Fruit fly (Drosophila melanogaster) whole organism, prepupa: ENCODE measurements around the gene Pli.

Source experiments
- Blimp-1 ChIP-seq: fragments of 200-800 bp; sonication (Bioruptor generic); optimal IDR thresholded peaks from 3 replicates; lab custom pipeline; 2017; ENCODE audit warnings: missing biosample characterization, missing genetic modification characterization, mild to moderate bottlenecking, moderate library complexity, missing genetic modification reagents
- CG10631 ChIP-seq: fragments of 200-800 bp; sonication (Bioruptor generic); optimal IDR thresholded peaks from 2 replicates; lab custom pipeline; 2016; ENCODE audit warnings: missing biosample characterization, missing genetic modification characterization
- CG11294 ChIP-seq: fragments of 200-800 bp; sonication (Bioruptor generic); IDR thresholded peaks from 2 replicates; pipeline ENCODE4 v1.3.6; 2022; ENCODE audit warnings: missing biosample characterization, missing genetic modification characterization
- CG11762 ChIP-seq: fragments of 200-800 bp; sonication (Bioruptor generic); optimal IDR thresholded peaks from 3 replicates; lab custom pipeline; 2016; ENCODE audit warnings: missing biosample characterization, missing genetic modification characterization; ENCODE audit not compliant: insufficient read depth
- CG11902 ChIP-seq: fragments of 200-800 bp; sonication (Bioruptor generic); optimal IDR thresholded peaks from 3 replicates; lab custom pipeline; 2016; ENCODE audit warnings: missing biosample characterization, missing genetic modification characterization
- CG16779 ChIP-seq: fragments of 200-800 bp; sonication (Bioruptor generic); optimal IDR thresholded peaks from 3 replicates; lab custom pipeline; 2017; ENCODE audit warnings: missing biosample characterization, mild to moderate bottlenecking, missing genetic modification characterization
- CG3032 ChIP-seq: fragments of 200-800 bp; optimal IDR thresholded peaks from 2 replicates; lab custom pipeline; 2019; ENCODE audit warnings: missing biosample characterization, mild to moderate bottlenecking, missing genetic modification characterization, moderate library complexity
- CG32006 ChIP-seq: fragments of 200-800 bp; sonication (Bioruptor generic); optimal IDR thresholded peaks from 3 replicates; lab custom pipeline; 2017; ENCODE audit warnings: missing biosample characterization, mild to moderate bottlenecking, missing genetic modification characterization
- CG34406 ChIP-seq: fragments of 200-800 bp; sonication (Bioruptor generic); optimal IDR thresholded peaks from 3 replicates; lab custom pipeline; 2016; ENCODE audit warnings: missing biosample characterization, missing genetic modification characterization
- CG3919 ChIP-seq: fragments of 200-800 bp; sonication (Bioruptor generic); optimal IDR thresholded peaks from 3 replicates; lab custom pipeline; 2016; ENCODE audit warnings: missing biosample characterization, missing genetic modification characterization
- CG6163 ChIP-seq: fragments of 200-800 bp; sonication (Bioruptor generic); IDR thresholded peaks from 3 replicates; pipeline ENCODE4 v1.3.6; 2022; ENCODE audit warnings: missing biosample characterization, missing genetic modification characterization
- CG6276 ChIP-seq: fragments of 200-800 bp; sonication (Bioruptor generic); optimal IDR thresholded peaks from 2 replicates; lab custom pipeline; 2017; ENCODE audit warnings: missing biosample characterization, mild to moderate bottlenecking, missing genetic modification characterization
- CG6808 ChIP-seq: fragments of 200-800 bp; sonication (Bioruptor generic); optimal IDR thresholded peaks from 3 replicates; lab custom pipeline; 2017; ENCODE audit warnings: missing biosample characterization, missing genetic modification characterization, mild to moderate bottlenecking, moderate library complexity, missing genetic modification reagents
- CG6854 ChIP-seq: fragments of 200-800 bp; sonication (Bioruptor generic); optimal IDR thresholded peaks from 2 replicates; lab custom pipeline; 2017; ENCODE audit warnings: missing biosample characterization, mild to moderate bottlenecking, missing genetic modification characterization
- CG7368 ChIP-seq: fragments of 200-800 bp; sonication (Bioruptor generic); optimal IDR thresholded peaks from 3 replicates; lab custom pipeline; 2016; ENCODE audit warnings: missing biosample characterization, missing genetic modification characterization
- CG8319 ChIP-seq: fragments of 200-800 bp; sonication (Bioruptor generic); optimal IDR thresholded peaks from 3 replicates; lab custom pipeline; 2016; ENCODE audit warnings: missing biosample characterization, missing genetic modification characterization
- CG8632 ChIP-seq: fragments of 200-800 bp; sonication (Bioruptor generic); optimal IDR thresholded peaks from 3 replicates; lab custom pipeline; 2016; ENCODE audit warnings: missing biosample characterization, missing genetic modification characterization
- CG9139 ChIP-seq: fragments of 200-800 bp; sonication (Bioruptor generic); optimal IDR thresholded peaks from 3 replicates; lab custom pipeline; 2017; ENCODE audit warnings: missing biosample characterization, mild to moderate bottlenecking, missing genetic modification characterization
- Eip75B ChIP-seq: fragments of 200-800 bp; sonication (Bioruptor generic); optimal IDR thresholded peaks from 3 replicates; lab custom pipeline; 2016; ENCODE audit warnings: missing biosample characterization, missing genetic modification characterization
- Eip93F ChIP-seq: fragments of 200-800 bp; sonication (Bioruptor generic); optimal IDR thresholded peaks from 2 replicates; lab custom pipeline; 2016; ENCODE audit warnings: missing biosample characterization, mild to moderate bottlenecking, missing genetic modification characterization
- Ets21C ChIP-seq: fragments of 200-800 bp; sonication (Bioruptor generic); optimal IDR thresholded peaks from 3 replicates; lab custom pipeline; 2016; ENCODE audit warnings: missing biosample characterization, missing genetic modification characterization
- Gug ChIP-seq: fragments of 200-800 bp; sonication (Bioruptor generic); IDR thresholded peaks from 2 replicates; pipeline ENCODE4 v1.3.6; 2022; ENCODE audit warnings: missing biosample characterization, missing genetic modification characterization
- Hr38 ChIP-seq: sonication (Bioruptor generic); optimal IDR thresholded peaks from 2 replicates; lab custom pipeline; 2016; ENCODE audit warnings: missing biosample characterization, missing genetic modification characterization
- Hr39 ChIP-seq: fragments of 200-800 bp; sonication (Bioruptor generic); optimal IDR thresholded peaks from 2 replicates; lab custom pipeline; 2016; ENCODE audit warnings: missing biosample characterization, missing genetic modification characterization
- Hr4 ChIP-seq: fragments of 200-800 bp; sonication (Bioruptor generic); optimal IDR thresholded peaks from 3 replicates; lab custom pipeline; 2016; ENCODE audit warnings: missing biosample characterization, missing genetic modification characterization
- Lpt ChIP-seq: fragments of 200-800 bp; sonication (Bioruptor generic); optimal IDR thresholded peaks from 3 replicates; lab custom pipeline; 2016; ENCODE audit warnings: missing biosample characterization, missing genetic modification characterization
- Met ChIP-seq: fragments of 200-800 bp; sonication (Bioruptor generic); optimal IDR thresholded peaks from 3 replicates; lab custom pipeline; 2016; ENCODE audit warnings: missing biosample characterization, missing genetic modification characterization
- OdsH ChIP-seq: fragments of 200-800 bp; sonication (Bioruptor generic); optimal IDR thresholded peaks from 3 replicates; lab custom pipeline; 2016; ENCODE audit warnings: missing biosample characterization, missing genetic modification characterization
- Smox ChIP-seq: fragments of 200-800 bp; sonication (Bioruptor generic); optimal IDR thresholded peaks from 3 replicates; lab custom pipeline; 2016; ENCODE audit warnings: missing biosample characterization, missing genetic modification characterization
- Sox14 ChIP-seq: fragments of 200-800 bp; sonication (Bioruptor generic); optimal IDR thresholded peaks from 3 replicates; lab custom pipeline; 2016; ENCODE audit warnings: missing biosample characterization, missing genetic modification characterization
- Sox15 ChIP-seq: fragments of 200-800 bp; sonication (Bioruptor generic); optimal IDR thresholded peaks from 3 replicates; lab custom pipeline; 2016; ENCODE audit warnings: missing biosample characterization, missing genetic modification characterization
- acj6 ChIP-seq: fragments of 200-800 bp; sonication (Bioruptor generic); optimal IDR thresholded peaks from 3 replicates; lab custom pipeline; 2016; ENCODE audit warnings: missing biosample characterization, missing genetic modification characterization
- dsx ChIP-seq: fragments of 200-800 bp; optimal IDR thresholded peaks from 3 replicates; lab custom pipeline; 2019; ENCODE audit warnings: missing biosample characterization, mild to moderate bottlenecking, missing genetic modification characterization, moderate library complexity; ENCODE audit not compliant: poor library complexity, severe bottlenecking
- eg ChIP-seq: fragments of 200-800 bp; sonication (Bioruptor generic); IDR thresholded peaks from 3 replicates; pipeline ENCODE4 v1.3.6; 2022; ENCODE audit warnings: missing biosample characterization, missing genetic modification characterization
- esn ChIP-seq: fragments of 200-800 bp; sonication (Bioruptor generic); optimal IDR thresholded peaks from 2 replicates; lab custom pipeline; 2016; ENCODE audit warnings: missing biosample characterization, mild to moderate bottlenecking, missing genetic modification characterization, moderate library complexity
- fd59A ChIP-seq: fragments of 200-800 bp; sonication (Bioruptor generic); optimal IDR thresholded peaks from 2 replicates; lab custom pipeline; 2017; ENCODE audit warnings: missing biosample characterization, mild to moderate bottlenecking, missing genetic modification characterization, missing genetic modification reagents
- fd85E ChIP-seq: fragments of 200-800 bp; sonication (Bioruptor generic); optimal IDR thresholded peaks from 3 replicates; lab custom pipeline; 2016; ENCODE audit warnings: missing biosample characterization, missing genetic modification characterization
- fkh ChIP-seq: fragments of 200-800 bp; sonication (Bioruptor generic); optimal IDR thresholded peaks from 3 replicates; lab custom pipeline; 2017; ENCODE audit warnings: missing biosample characterization, mild to moderate bottlenecking, missing genetic modification characterization, moderate library complexity
- net ChIP-seq: fragments of 200-800 bp; sonication (Bioruptor generic); optimal IDR thresholded peaks from 3 replicates; lab custom pipeline; 2016; ENCODE audit warnings: missing biosample characterization, missing genetic modification characterization
- pdm3 ChIP-seq: fragments of 200-800 bp; sonication (Bioruptor generic); optimal IDR thresholded peaks from 3 replicates; lab custom pipeline; 2016; ENCODE audit warnings: missing biosample characterization, missing genetic modification characterization
- salr ChIP-seq, 2 experiments: fragments of 200-800 bp; sonication (Bioruptor generic); optimal IDR thresholded peaks; 3 replicates each; lab custom pipeline; 2016 to 2018; ENCODE audit warnings: missing biosample characterization in 2 of 2, missing genetic modification characterization in 2 of 2, mild to moderate bottlenecking in 1 of 2
- topi ChIP-seq: fragments of 200-800 bp; sonication (Bioruptor generic); optimal IDR thresholded peaks from 3 replicates; lab custom pipeline; 2016; ENCODE audit warnings: missing biosample characterization, missing genetic modification characterization
- vri ChIP-seq: fragments of 200-800 bp; sonication (Bioruptor generic); optimal IDR thresholded peaks from 3 replicates; lab custom pipeline; 2016; ENCODE audit warnings: missing biosample characterization, mild to moderate bottlenecking, missing genetic modification characterization

The Pli gene

DNA sequence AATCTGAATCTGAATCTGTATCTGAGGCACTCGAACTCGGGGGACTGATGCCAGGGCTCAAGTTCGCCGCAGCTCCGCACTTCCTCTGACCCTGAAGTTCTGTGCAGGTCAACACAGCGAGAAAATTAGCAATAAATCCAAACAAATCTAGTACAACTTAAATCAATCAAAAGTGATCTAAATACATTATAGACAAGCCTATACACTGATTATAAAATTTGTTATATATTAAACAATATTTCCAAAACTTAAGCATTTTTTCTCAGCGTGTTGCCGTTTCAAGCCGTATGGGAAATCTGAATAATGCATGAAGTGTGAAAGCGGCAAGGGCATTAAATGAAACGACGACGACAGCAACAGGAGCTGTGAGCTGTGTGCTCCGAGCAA lies 25.2 kb upstream of the Pli start (continued):
- TF ChIP-seq CG8319 (peak; percentile 94), CG6276 (GFP tag; lab: Kevin White, UChicago) (no peak), CG34406 (peak; percentile 97), CG11762 (GFP tag; lab: Kevin White, UChicago) (peak; percentile 92), Sox15 (GFP tag; lab: Kevin White, UChicago) (peak; percentile 95), CG11294 (GFP tag; lab: Robert Waterston, UW) (peak; percentile 32; the same call in 1 of the 2 replicates), Eip93F (GFP tag; lab: Kevin White, UChicago) (peak; percentile 83), Eip75B (GFP tag; lab: Kevin White, UChicago) (peak; percentile 97), net (GFP tag; lab: Kevin White, UChicago) (peak; percentile 95), CG6163 (GFP tag; lab: Robert Waterston, UW) (peak; percentile 95), salr (GFP tag; optimal IDR thresholded peaks at IDR 0.05; lab: Kevin White, UChicago) (peak; percentile 82 to 95), fd85E (GFP tag; lab: Kevin White, UChicago) (peak; percentile 87), esn (GFP tag; lab: Kevin White, UChicago) (peak; percentile 98), CG11902 (GFP tag; lab: Kevin White, UChicago) (peak; percentile 94), Hr38 (no peak), Sox14 (GFP tag; lab: Kevin White, UChicago) (peak; percentile 92), Blimp-1 (peak; percentile 74), Gug (GFP tag; lab: Robert Waterston, UW) (peak; percentile 64), CG3032 (tag; lab: Kevin White, UChicago) (peak; percentile 97), vri (GFP tag; lab: Kevin White, UChicago) (peak; percentile 91), CG8632 (GFP tag; lab: Kevin White, UChicago) (peak; percentile 98), eg (GFP tag; lab: Robert Waterston, UW) (peak; percentile 57; the same call in 2 of the 3 replicates), CG6808 (GFP tag; lab: Kevin White, UChicago) (peak; percentile 94), CG3919 (GFP tag; lab: Kevin White, UChicago) (peak; percentile 97), Ets21C (GFP tag; lab: Kevin White, UChicago) (peak; percentile 88), dsx (GFP tag; lab: Kevin White, UChicago) (peak; percentile 95), fkh (GFP tag; lab: Kevin White, UChicago) (no peak), acj6 (GFP tag; lab: Kevin White, UChicago) (peak; percentile 97), Hr4 (GFP tag; lab: Kevin White, UChicago) (peak; percentile 63)

DNA sequence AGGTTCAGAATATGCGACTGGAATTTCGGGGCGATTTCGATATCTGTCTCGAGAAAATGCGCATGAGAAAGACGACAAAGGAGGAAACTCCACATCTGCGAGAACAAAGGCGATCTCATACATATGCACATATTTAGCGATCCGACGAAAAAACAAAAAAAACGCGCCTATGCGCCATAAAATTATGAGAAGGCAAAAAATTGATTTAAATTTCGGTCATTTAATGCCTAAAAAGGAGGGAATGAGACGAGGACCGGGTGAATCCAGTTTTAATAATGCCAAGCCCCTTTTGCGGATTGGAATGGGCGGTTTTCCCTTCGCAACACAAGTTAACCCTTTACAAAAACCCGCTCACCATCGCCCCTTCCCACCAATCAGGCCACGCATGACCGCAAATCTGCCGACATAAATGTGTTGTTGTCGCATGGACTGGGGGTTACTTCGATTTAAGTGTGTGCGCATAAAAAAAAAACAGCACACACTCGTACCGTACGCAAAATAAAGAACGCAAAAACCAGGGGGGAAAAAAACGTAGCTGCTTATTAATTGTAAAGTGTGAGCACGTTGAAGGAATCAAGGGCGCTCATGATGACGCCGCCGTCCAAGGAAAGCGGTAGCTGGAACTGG lies 24.7 kb upstream of the Pli start:
- TF ChIP-seq Eip93F (GFP tag; lab: Kevin White, UChicago) (peak; percentile 16), CG7368 (GFP tag; lab: Kevin White, UChicago) (no peak), CG32006 (no peak), topi (no peak), vri (GFP tag; lab: Kevin White, UChicago) (no peak), pdm3 (GFP tag; lab: Kevin White, UChicago) (no peak), fd59A (GFP tag; lab: Kevin White, UChicago) (no peak), CG11902 (GFP tag; lab: Kevin White, UChicago) (no peak), Sox15 (GFP tag; lab: Kevin White, UChicago) (no peak)

dm6 chr3R:23912349-23912748 lies 22.5 kb upstream of the Pli start:
- TF ChIP-seq CG16779 (tag; lab: Kevin White, UChicago) (no peak), fd85E (GFP tag; lab: Kevin White, UChicago) (no peak), Lpt (GFP tag; lab: Kevin White, UChicago) (no peak), CG6854 (peak; percentile 12), fkh (GFP tag; lab: Kevin White, UChicago) (no peak), OdsH (no peak), Blimp-1 (no peak), Sox14 (GFP tag; lab: Kevin White, UChicago) (no peak), Gug (GFP tag; lab: Robert Waterston, UW) (no peak), CG9139 (GFP tag; lab: Kevin White, UChicago) (no peak), CG34406 (no peak), CG10631 (no peak), Smox (GFP tag; lab: Kevin White, UChicago) (no peak), CG11294 (GFP tag; lab: Robert Waterston, UW) (no peak), Hr38 (no peak), CG6163 (GFP tag; lab: Robert Waterston, UW) (0 out of 3 replicates have a peak, but pooled peaks have one; percentile 16), net (GFP tag; lab: Kevin White, UChicago) (no peak), fd59A (GFP tag; lab: Kevin White, UChicago) (no peak), CG7368 (GFP tag; lab: Kevin White, UChicago) (no peak), CG3919 (GFP tag; lab: Kevin White, UChicago) (peak; percentile 6), Hr39 (GFP tag; lab: Kevin White, UChicago) (no peak), CG6808 (GFP tag; lab: Kevin White, UChicago) (no peak), Met (no peak), vri (GFP tag; lab: Kevin White, UChicago) (no peak), CG8319 (no peak), acj6 (GFP tag; lab: Kevin White, UChicago) (no peak), Sox15 (GFP tag; lab: Kevin White, UChicago) (no peak), pdm3 (GFP tag; lab: Kevin White, UChicago) (no peak)
